Worm (Caenorhabditis elegans) whole organism, midembryonic: Measurements from ENCODE around the gene arx-6.

Experiments used
- T22C8.4 ChIP-seq: fragments of 200-800 bp; sonication (Bioruptor generic); IDR thresholded peaks from 2 replicates; pipeline ENCODE4 v1.3.6; 2022; ENCODE audit warnings: missing genetic modification characterization, missing compliant biosample characterization
- cog-1 ChIP-seq: sonication (generic microtip); optimal IDR thresholded peaks from 2 replicates; lab custom pipeline; 2016; ENCODE audit warnings: missing genetic modification characterization, missing compliant biosample characterization
- flt-1 ChIP-seq: fragments of 200-800 bp; sonication (Bioruptor generic); IDR thresholded peaks from 2 replicates; pipeline ENCODE4 v1.3.6; 2022; ENCODE audit warnings: missing genetic modification characterization, missing compliant biosample characterization
- klf-2 ChIP-seq: fragments of 200-800 bp; sonication (Bioruptor generic); conservative IDR thresholded peaks from 2 replicates; pipeline ENCODE4 v1.3.6; 2022; ENCODE audit warnings: missing genetic modification reagents, missing genetic modification characterization, missing compliant biosample characterization
- med-1 ChIP-seq: sonication (generic microtip); optimal IDR thresholded peaks from 2 replicates; lab custom pipeline; 2017; ENCODE audit warnings: missing genetic modification characterization, mild to moderate bottlenecking, missing compliant biosample characterization, antibody characterized with exemption, missing genetic modification reagents; ENCODE audit not compliant: insufficient read depth
- ref-1 ChIP-seq: fragments of 200-800 bp; sonication (Bioruptor generic); conservative IDR thresholded peaks from 2 replicates; pipeline ENCODE4 v1.3.6; 2022; ENCODE audit warnings: missing genetic modification reagents, missing genetic modification characterization, missing compliant biosample characterization
- tab-1 ChIP-seq: fragments of 200-800 bp; sonication (Bioruptor generic); IDR thresholded peaks from 2 replicates; pipeline ENCODE4 v1.3.6; 2022; ENCODE audit warnings: missing genetic modification characterization, missing compliant biosample characterization
- ztf-23 ChIP-seq: fragments of 200-800 bp; sonication (Bioruptor generic); IDR thresholded peaks from 2 replicates; pipeline ENCODE4 v1.3.6; 2022; ENCODE audit warnings: missing genetic modification reagents, missing genetic modification characterization, missing compliant biosample characterization
- ztf-29 ChIP-seq: fragments of 200-800 bp; sonication (Bioruptor generic); IDR thresholded peaks from 2 replicates; pipeline ENCODE4 v1.3.6; 2022; ENCODE audit warnings: missing genetic modification reagents, missing genetic modification characterization, missing compliant biosample characterization

arx-6 gene

DNA sequence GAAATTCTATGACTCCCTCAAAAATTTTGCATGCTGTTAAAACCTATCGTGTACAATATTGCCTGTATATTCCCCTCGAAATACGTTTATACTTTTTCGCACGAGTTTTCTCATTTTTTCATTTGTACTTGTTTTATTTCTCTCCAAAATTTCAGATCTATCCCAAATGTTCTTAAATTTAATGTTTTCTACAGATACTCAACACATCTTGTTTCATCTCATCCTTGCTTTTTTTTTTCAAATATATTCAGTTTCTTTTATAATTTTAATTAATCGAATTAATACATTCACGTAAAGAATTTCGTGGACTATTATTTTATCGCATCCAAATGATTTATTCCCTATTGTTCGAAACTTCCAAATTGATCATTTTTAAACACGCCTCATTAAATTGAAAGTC is 23.5 kb upstream of the arx-6 start, which contains the start of gene C35D10.8:
C35D10.8 (plus strand) TSS at position 301 of the 400 bp plus-strand sequence.
- no peak for TF ChIP-seq klf-2
- TF ChIP-seq ztf-29 (GFP tag; lab: Robert Waterston, UW), result no peak
- TF ChIP-seq T22C8.4 (GFP tag; lab: Robert Waterston, UW), result no peak
- TF ChIP-seq ztf-23 (GFP tag; lab: Robert Waterston, UW), result no peak
- no peak for TF ChIP-seq tab-1
- TF ChIP-seq flt-1 (GFP tag; lab: Robert Waterston, UW), result no peak
- no peak for TF ChIP-seq cog-1 (tag; lab: Kevin White, UChicago)
- TF ChIP-seq med-1 (GFP tag; lab: Kevin White, UChicago), result no peak
- no peak for TF ChIP-seq ref-1

DNA sequence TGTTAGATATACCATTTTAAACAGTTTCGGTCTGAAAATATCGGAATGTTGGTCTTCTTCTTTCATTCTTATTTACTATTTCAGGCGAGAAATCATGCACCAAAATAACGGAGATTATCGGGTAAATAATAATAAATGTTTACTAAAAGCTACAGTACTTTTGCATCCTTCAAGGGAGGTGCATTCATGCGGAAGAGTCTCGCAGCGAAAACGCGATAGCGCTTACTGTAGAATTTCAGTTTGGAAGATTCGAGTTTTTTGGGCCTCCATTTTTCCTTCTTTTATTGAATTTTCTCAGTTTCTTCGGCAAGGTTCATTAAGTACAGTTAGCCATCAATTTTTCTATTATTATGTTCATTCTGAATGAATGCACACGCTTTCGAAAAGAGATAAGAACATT is 22.3 kb upstream of the arx-6 start, which contains the start of gene C35D10.7:
C35D10.7 (plus strand) TSS at position 85 of the 400 bp plus-strand sequence.
- TF ChIP-seq T22C8.4 (GFP tag; lab: Robert Waterston, UW), result no peak
- no peak for TF ChIP-seq ztf-23 (GFP tag; lab: Robert Waterston, UW)
- no peak for TF ChIP-seq klf-2
- no peak for TF ChIP-seq tab-1
- no peak for TF ChIP-seq med-1 (GFP tag; lab: Kevin White, UChicago)
- no peak for TF ChIP-seq flt-1 (GFP tag; lab: Robert Waterston, UW)
- no peak for TF ChIP-seq ztf-29 (GFP tag; lab: Robert Waterston, UW)
- no peak for TF ChIP-seq cog-1 (tag; lab: Kevin White, UChicago)
- TF ChIP-seq ref-1, result no peak

- TF ChIP-seq tab-1 (no peak), ztf-29 (GFP tag; lab: Robert Waterston, UW) (no peak)
Observed at ce11 chrIII:4856992-4857391, 21.5 kb upstream of the arx-6 start.

DNA sequence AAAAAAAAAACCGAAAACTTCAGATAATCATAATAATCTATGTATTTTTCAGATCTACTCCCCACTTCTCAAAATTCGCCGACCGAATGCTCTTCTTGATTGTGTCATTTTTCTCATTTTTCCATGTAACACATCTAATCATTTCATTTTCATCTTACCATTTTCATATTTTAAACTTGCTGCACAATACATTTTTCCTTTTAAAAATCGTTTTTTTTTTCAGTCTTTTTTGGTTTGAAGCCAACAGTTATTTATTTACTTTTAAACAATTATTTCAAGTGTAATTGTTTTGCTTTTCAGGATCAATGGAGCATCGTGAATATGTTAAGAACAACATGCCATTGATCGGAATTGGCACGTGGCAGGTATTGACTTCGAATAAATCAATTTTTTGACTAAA is 19.4 kb upstream of the arx-6 start, which contains the start of gene C35D10.6:
C35D10.6 (plus strand) TSS at position 301 of the 400 bp plus-strand sequence.
- TF ChIP-seq flt-1 (GFP tag; lab: Robert Waterston, UW), result no peak
- TF ChIP-seq ztf-23 (GFP tag; lab: Robert Waterston, UW), result no peak
- TF ChIP-seq ztf-29 (GFP tag; lab: Robert Waterston, UW), result no peak
- TF ChIP-seq T22C8.4 (GFP tag; lab: Robert Waterston, UW), result no peak
- TF ChIP-seq tab-1, result no peak
- no peak for TF ChIP-seq med-1 (GFP tag; lab: Kevin White, UChicago)
- TF ChIP-seq cog-1 (tag; lab: Kevin White, UChicago), result no peak
- no peak for TF ChIP-seq klf-2

DNA sequence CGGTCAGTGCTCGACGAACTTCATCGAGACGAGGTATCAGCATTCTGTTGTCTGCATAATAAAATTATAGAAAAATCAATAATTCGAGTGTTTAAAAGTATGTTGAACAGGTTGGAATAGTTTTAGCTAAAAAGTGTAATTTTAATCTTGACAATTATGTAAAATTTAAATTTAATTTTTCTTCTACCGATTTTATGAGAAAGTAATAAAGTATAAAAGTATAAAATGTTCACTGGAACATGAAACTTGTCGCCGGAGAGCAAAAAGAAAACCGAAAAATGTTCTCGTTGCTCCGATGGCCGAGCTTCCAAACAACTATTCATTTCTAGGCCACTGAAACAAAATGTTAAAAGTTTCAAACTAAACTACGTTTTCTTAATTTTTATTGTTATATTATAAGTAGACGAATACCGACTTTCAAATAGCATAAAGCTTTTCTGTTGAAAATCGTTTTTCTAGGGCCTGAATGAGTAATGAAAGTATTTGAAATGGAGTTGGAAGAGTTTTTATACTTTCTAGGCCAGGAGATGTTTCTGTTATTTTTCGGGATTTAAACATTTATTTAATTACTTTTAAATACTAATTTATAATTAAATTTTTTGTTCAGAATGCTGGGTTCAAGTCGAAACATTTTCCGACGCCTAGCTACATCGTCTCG is 16.6 kb upstream of the arx-6 start, which contains the start of the genes C35D10.10 and C35D10.5:
C35D10.10 (minus strand) TSS at position 51 of the 658 bp plus-strand sequence.
C35D10.5 (plus strand) TSS at position 608 of the 658 bp plus-strand sequence.
- no peak for TF ChIP-seq ztf-29 (GFP tag; lab: Robert Waterston, UW)

DNA sequence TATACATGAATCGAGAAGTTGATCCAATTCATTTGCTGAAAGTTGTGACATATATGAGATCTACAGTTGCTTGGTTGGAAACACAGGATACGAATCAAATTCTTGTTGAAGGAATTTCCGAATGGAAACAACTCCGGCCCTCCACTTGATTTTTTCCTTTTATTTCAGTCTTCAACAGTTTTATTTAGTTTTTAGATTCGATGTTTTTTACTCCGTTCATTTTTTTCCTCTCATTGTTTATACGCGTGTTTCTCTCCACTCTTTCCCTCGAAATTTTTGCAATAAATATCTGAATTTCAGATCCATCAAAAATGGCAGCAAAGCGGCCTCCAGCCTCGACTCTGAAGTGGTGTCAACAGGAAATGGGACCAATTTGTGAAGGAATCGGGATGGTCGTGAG is 15.3 kb upstream of the arx-6 start, which contains the start of gene coq-8:
coq-8 (plus strand) TSS at position 301 of the 400 bp plus-strand sequence.
- no peak for TF ChIP-seq klf-2
- no peak for TF ChIP-seq ref-1
- no peak for TF ChIP-seq T22C8.4 (GFP tag; lab: Robert Waterston, UW)
- TF ChIP-seq flt-1 (GFP tag; lab: Robert Waterston, UW), result no peak
- no peak for TF ChIP-seq med-1 (GFP tag; lab: Kevin White, UChicago)
- TF ChIP-seq tab-1, result no peak

- TF ChIP-seq flt-1 (GFP tag; lab: Robert Waterston, UW) (no peak), med-1 (GFP tag; lab: Kevin White, UChicago) (no peak), ztf-23 (GFP tag; lab: Robert Waterston, UW) (no peak), ref-1 (no peak), ztf-29 (GFP tag; lab: Robert Waterston, UW) (no peak), cog-1 (tag; lab: Kevin White, UChicago) (no peak), T22C8.4 (GFP tag; lab: Robert Waterston, UW) (no peak), klf-2 (no peak), tab-1 (no peak)
Observed at ce11 chrIII:4866762-4867161, 11.7 kb upstream of the arx-6 start, which contains the start of gene C35D10.17. Gene C35D10.17, plus strand, starts transcription at chrIII:4867062.

- no peak for TF ChIP-seq ref-1
- no peak for TF ChIP-seq ztf-23 (GFP tag; lab: Robert Waterston, UW)
- TF ChIP-seq tab-1, result no peak
- TF ChIP-seq T22C8.4 (GFP tag; lab: Robert Waterston, UW), result no peak
- TF ChIP-seq ztf-29 (GFP tag; lab: Robert Waterston, UW), result no peak
- TF ChIP-seq cog-1 (tag; lab: Kevin White, UChicago), result no peak
- TF ChIP-seq med-1 (GFP tag; lab: Kevin White, UChicago), result no peak
- no peak for TF ChIP-seq flt-1 (GFP tag; lab: Robert Waterston, UW)
- no peak for TF ChIP-seq klf-2
Observed at ce11 chrIII:4868643-4869042, 9.8 kb upstream of the arx-6 start, which contains the start of the genes msd-4 and C35D10.3. Gene msd-4, minus strand, starts transcription at chrIII:4868743. Gene C35D10.3, plus strand, starts transcription at chrIII:4868921.

DNA sequence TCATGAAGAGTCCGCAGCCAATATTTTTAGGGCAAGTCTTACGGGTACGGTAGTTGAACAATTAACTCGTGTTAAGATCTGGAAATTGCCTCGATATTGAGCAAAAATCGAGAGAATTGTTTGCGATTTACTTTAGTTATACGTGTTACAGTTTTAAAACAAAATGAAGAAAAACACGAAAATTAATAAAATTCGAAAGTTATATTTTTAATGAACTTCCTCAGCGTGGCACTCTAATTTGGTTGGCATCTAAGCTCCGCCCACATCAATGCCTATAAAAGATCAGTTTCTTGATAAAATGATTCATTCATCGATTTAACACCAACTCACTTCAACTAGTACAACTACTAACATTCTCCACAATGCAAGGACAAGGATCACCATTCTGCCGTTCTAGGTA is 8.0 kb upstream of the arx-6 start, which contains the start of gene gipc-1:
gipc-1 (plus strand) TSS at position 301 of the 400 bp plus-strand sequence.
- TF ChIP-seq tab-1 (no peak), cog-1 (tag; lab: Kevin White, UChicago) (no peak), flt-1 (GFP tag; lab: Robert Waterston, UW) (no peak), ztf-23 (GFP tag; lab: Robert Waterston, UW) (no peak), med-1 (GFP tag; lab: Kevin White, UChicago) (no peak), ref-1 (no peak), klf-2 (no peak), T22C8.4 (GFP tag; lab: Robert Waterston, UW) (no peak), ztf-29 (GFP tag; lab: Robert Waterston, UW) (no peak)

- TF ChIP-seq flt-1 (GFP tag; lab: Robert Waterston, UW) (no peak), med-1 (GFP tag; lab: Kevin White, UChicago) (no peak), ref-1 (no peak), ztf-23 (GFP tag; lab: Robert Waterston, UW) (no peak), T22C8.4 (GFP tag; lab: Robert Waterston, UW) (no peak)
Observed at ce11 chrIII:4873395-4873794, 5.1 kb upstream of the arx-6 start.
